Worm (Caenorhabditis elegans) whole organism, L4 larva: ENCODE results near the gene zig-13.

Source experiments
- F26F4.8 ChIP-seq: fragments of 200-800 bp; sonication (Bioruptor generic); conservative IDR thresholded peaks from 2 replicates; pipeline ENCODE4 v1.3.6; 2022; ENCODE audit warnings: missing genetic modification characterization, missing compliant biosample characterization
- F37D6.2 ChIP-seq: sonication (generic microtip); optimal IDR thresholded peaks from 2 replicates; lab custom pipeline; 2016; ENCODE audit warnings: mild to moderate bottlenecking, missing genetic modification characterization, missing compliant biosample characterization
- F44E2.7 ChIP-seq: fragments of 200-800 bp; sonication (Bioruptor generic); IDR thresholded peaks from 2 replicates; pipeline ENCODE4 v2.1.2; 2022; ENCODE audit warnings: missing genetic modification characterization, missing compliant biosample characterization
- R02D3.7 ChIP-seq: fragments of 150-350 bp; sonication (generic microtip); optimal IDR thresholded peaks from 3 replicates; lab custom pipeline; 2014; ENCODE audit warnings: missing biosample characterization, missing genetic modification characterization
- T26A8.4 ChIP-seq: fragments of 200-800 bp; sonication (Bioruptor generic); IDR thresholded peaks from 2 replicates; pipeline ENCODE4 v1.3.6; 2022; ENCODE audit warnings: missing genetic modification characterization, missing compliant biosample characterization
- Y105C5A.15 ChIP-seq: fragments of 200-800 bp; sonication (Bioruptor generic); IDR thresholded peaks from 2 replicates; pipeline ENCODE4 v1.3.6; 2022; ENCODE audit warnings: missing genetic modification characterization, missing compliant biosample characterization
- Y75B8A.6 ChIP-seq: fragments of 200-800 bp; sonication (Bioruptor generic); IDR thresholded peaks from 2 replicates; pipeline ENCODE4 v1.3.6; 2022; ENCODE audit warnings: missing genetic modification reagents, missing genetic modification characterization, missing compliant biosample characterization
- ZK337.2 ChIP-seq: fragments of 200-800 bp; sonication (Bioruptor generic); IDR thresholded peaks from 2 replicates; pipeline ENCODE4 v1.3.6; 2022; ENCODE audit warnings: missing genetic modification reagents, missing genetic modification characterization, missing compliant biosample characterization
- ama-1 ChIP-seq: fragments of 150-350 bp; optimal IDR thresholded peaks from 2 replicates; lab custom pipeline; 2014; ENCODE audit warnings: inconsistent platforms, mixed read lengths
- ceh-44 ChIP-seq: fragments of 200-800 bp; sonication (Bioruptor generic); IDR thresholded peaks from 2 replicates; pipeline ENCODE4 v1.3.6; 2022; ENCODE audit warnings: missing genetic modification reagents, missing genetic modification characterization, missing compliant biosample characterization
- ceh-62 ChIP-seq: sonication (generic microtip); optimal IDR thresholded peaks from 2 replicates; lab custom pipeline; 2017; ENCODE audit warnings: missing biosample characterization, missing genetic modification characterization
- ceh-82 ChIP-seq: sonication (generic microtip); optimal IDR thresholded peaks from 2 replicates; lab custom pipeline; 2017; ENCODE audit warnings: missing biosample characterization, missing genetic modification characterization
- ces-1 ChIP-seq: fragments of 150-350 bp; sonication (generic microtip); optimal IDR thresholded peaks from 4 replicates; lab custom pipeline; 2014; ENCODE audit warnings: missing biosample characterization, missing genetic modification reagents, missing genetic modification characterization
- daf-19 ChIP-seq: fragments of 200-800 bp; sonication (Bioruptor generic); conservative IDR thresholded peaks from 2 replicates; pipeline ENCODE4 v1.3.6; 2022; ENCODE audit warnings: missing genetic modification characterization, missing compliant biosample characterization
- daf-8 ChIP-seq: fragments of 200-800 bp; sonication (Bioruptor generic); IDR thresholded peaks from 2 replicates; pipeline ENCODE4 v1.3.6; 2022; ENCODE audit warnings: missing genetic modification characterization, missing compliant biosample characterization
- dmd-6 ChIP-seq: fragments of 200-800 bp; sonication (Bioruptor generic); IDR thresholded peaks from 2 replicates; pipeline ENCODE4 v1.3.6; 2022; ENCODE audit warnings: missing genetic modification reagents, missing genetic modification characterization, missing compliant biosample characterization
- dmd-9 ChIP-seq: fragments of 200-800 bp; sonication (Bioruptor generic); IDR thresholded peaks from 2 replicates; pipeline ENCODE4 v1.3.6; 2022; ENCODE audit warnings: missing genetic modification reagents, missing genetic modification characterization, missing compliant biosample characterization
- duxl-1 ChIP-seq: sonication (generic microtip); optimal IDR thresholded peaks from 2 replicates; lab custom pipeline; 2016; ENCODE audit warnings: mild to moderate bottlenecking, missing genetic modification characterization, moderate library complexity, missing compliant biosample characterization; ENCODE audit not compliant: poor library complexity
- dve-1 ChIP-seq: sonication (generic microtip); optimal IDR thresholded peaks from 2 replicates; lab custom pipeline; 2017; ENCODE audit warnings: antibody characterized with exemption, mild to moderate bottlenecking, missing genetic modification characterization, missing compliant biosample characterization; ENCODE audit not compliant: insufficient read depth
- egl-43 ChIP-seq: fragments of 200-800 bp; sonication (Bioruptor generic); IDR thresholded peaks from 2 replicates; pipeline ENCODE4 v1.3.6; 2022; ENCODE audit warnings: missing genetic modification reagents, missing genetic modification characterization, missing compliant biosample characterization
- gei-8 ChIP-seq: fragments of 200-800 bp; sonication (Bioruptor generic); optimal IDR thresholded peaks from 2 replicates; lab custom pipeline; 2018; ENCODE audit warnings: mild to moderate bottlenecking, missing genetic modification characterization, missing compliant biosample characterization
- hlh-11 ChIP-seq: fragments of 200-800 bp; sonication (Bioruptor generic); optimal IDR thresholded peaks from 2 replicates; lab custom pipeline; 2018; ENCODE audit warnings: mild to moderate bottlenecking, missing genetic modification characterization, missing compliant biosample characterization
- jun-1 ChIP-seq: fragments of 150-350 bp; optimal IDR thresholded peaks from 2 replicates; lab custom pipeline; 2014; ENCODE audit warnings: missing biosample characterization, missing genetic modification reagents, missing genetic modification characterization
- lin-39 ChIP-seq: fragments of 150-350 bp; optimal IDR thresholded peaks from 2 replicates; lab custom pipeline; 2014; ENCODE audit warnings: missing biosample characterization, missing genetic modification reagents, missing genetic modification characterization
- lir-3 ChIP-seq: sonication (generic microtip); optimal IDR thresholded peaks from 2 replicates; lab custom pipeline; 2016; ENCODE audit warnings: mild to moderate bottlenecking, missing genetic modification characterization, missing compliant biosample characterization
- madf-5 ChIP-seq, 2 experiments: fragments of 200-800 bp; sonication (Bioruptor generic); IDR thresholded peaks; 2 replicates each; pipeline ENCODE4 v1.3.6; 2022; ENCODE audit warnings: missing compliant biosample characterization in 2 of 2, missing genetic modification characterization in 2 of 2
- mes-2 ChIP-seq: sonication (generic microtip); optimal IDR thresholded peaks from 2 replicates; lab custom pipeline; 2016; ENCODE audit warnings: missing genotype, mild to moderate bottlenecking, missing genetic modification characterization, missing compliant biosample characterization; ENCODE audit not compliant: poor library complexity, severe bottlenecking
- mxl-3 ChIP-seq: fragments of 200-800 bp; sonication (Bioruptor generic); optimal IDR thresholded peaks from 2 replicates; lab custom pipeline; 2018; ENCODE audit warnings: mild to moderate bottlenecking, missing genetic modification characterization, missing compliant biosample characterization
- nhr-10 ChIP-seq: fragments of 150-350 bp; optimal IDR thresholded peaks from 2 replicates; lab custom pipeline; 2014; ENCODE audit warnings: missing biosample characterization, missing genetic modification characterization
- nhr-111 ChIP-seq: fragments of 200-800 bp; sonication (Bioruptor generic); optimal IDR thresholded peaks from 2 replicates; lab custom pipeline; 2018; ENCODE audit warnings: mild to moderate bottlenecking, missing genetic modification characterization, missing compliant biosample characterization
- nhr-28 ChIP-seq: fragments of 150-350 bp; optimal IDR thresholded peaks from 2 replicates; lab custom pipeline; 2014; ENCODE audit warnings: missing biosample characterization, missing genetic modification characterization
- nhr-41 ChIP-seq: fragments of 200-800 bp; sonication (Bioruptor generic); IDR thresholded peaks from 2 replicates; pipeline ENCODE4 v1.3.6; 2022; ENCODE audit warnings: missing genetic modification reagents, missing genetic modification characterization, missing compliant biosample characterization
- nhr-76 ChIP-seq: fragments of 150-350 bp; optimal IDR thresholded peaks from 2 replicates; lab custom pipeline; 2014; ENCODE audit warnings: missing biosample characterization, missing genetic modification characterization
- nhr-77 ChIP-seq: fragments of 150-350 bp; optimal IDR thresholded peaks from 2 replicates; lab custom pipeline; 2014; ENCODE audit warnings: missing biosample characterization, missing genetic modification characterization
- pha-4 ChIP-seq, 2 experiments: fragments of 150-350 bp in 1 of 2; fragments of 200-800 bp in 1 of 2; sonication (Bioruptor generic) in 1 of 2; IDR thresholded peaks in 1 of 2; optimal IDR thresholded peaks in 1 of 2; 2 replicates each; pipeline versions ENCODE4 v1.3.6 to Lab custom; 2014 to 2022; ENCODE audit warnings: missing genetic modification characterization in 2 of 2, missing genetic modification reagents in 2 of 2, missing biosample characterization in 1 of 2, missing compliant biosample characterization in 1 of 2
- php-3 ChIP-seq: fragments of 200-800 bp; sonication (Bioruptor generic); IDR thresholded peaks from 2 replicates; pipeline ENCODE4 v1.3.6; 2022; ENCODE audit warnings: missing genetic modification reagents, missing genetic modification characterization, missing compliant biosample characterization
- pqm-1 ChIP-seq: sonication (generic microtip); optimal IDR thresholded peaks from 2 replicates; lab custom pipeline; 2017; ENCODE audit warnings: missing biosample characterization, missing genetic modification characterization
- sdz-12 ChIP-seq: fragments of 200-800 bp; sonication (Bioruptor generic); optimal IDR thresholded peaks from 2 replicates; lab custom pipeline; 2018; ENCODE audit warnings: mild to moderate bottlenecking, missing genetic modification characterization, missing compliant biosample characterization
- set-16 ChIP-seq: fragments of 200-800 bp; sonication (Bioruptor generic); IDR thresholded peaks from 2 replicates; pipeline ENCODE4 v1.3.6; 2022; ENCODE audit warnings: missing genetic modification reagents, missing genetic modification characterization, missing compliant biosample characterization
- skn-1 ChIP-seq: fragments of 150-350 bp; optimal IDR thresholded peaks from 2 replicates; lab custom pipeline; 2014; ENCODE audit warnings: missing biosample characterization, missing genetic modification characterization
- snpc-4 ChIP-seq: fragments of 150-350 bp; optimal IDR thresholded peaks from 2 replicates; lab custom pipeline; 2014; ENCODE audit warnings: missing biosample characterization, missing genetic modification characterization
- spr-1 ChIP-seq: sonication (generic microtip); optimal IDR thresholded peaks from 2 replicates; lab custom pipeline; 2016; ENCODE audit warnings: mild to moderate bottlenecking, missing genetic modification characterization, missing compliant biosample characterization
- spr-3 ChIP-seq: fragments of 200-800 bp; sonication (Bioruptor generic); optimal IDR thresholded peaks from 2 replicates; lab custom pipeline; 2018; ENCODE audit warnings: mild to moderate bottlenecking, missing genetic modification characterization, missing compliant biosample characterization
- unc-39 ChIP-seq: sonication (generic microtip); optimal IDR thresholded peaks from 2 replicates; lab custom pipeline; 2017; ENCODE audit warnings: missing biosample characterization, missing genetic modification characterization
- zag-1 ChIP-seq: fragments of 150-350 bp; optimal IDR thresholded peaks from 2 replicates; lab custom pipeline; 2014; ENCODE audit warnings: missing biosample characterization, missing genetic modification characterization
- zip-11 ChIP-seq: fragments of 200-800 bp; sonication (Bioruptor generic); IDR thresholded peaks from 2 replicates; pipeline ENCODE4 v1.3.6; 2022; ENCODE audit warnings: missing genetic modification characterization, missing compliant biosample characterization
- zip-2 ChIP-seq: fragments of 150-350 bp; optimal IDR thresholded peaks from 2 replicates; lab custom pipeline; 2014; ENCODE audit warnings: missing biosample characterization, missing genetic modification characterization
- ztf-11 ChIP-seq: fragments of 150-350 bp; optimal IDR thresholded peaks from 2 replicates; lab custom pipeline; 2014; ENCODE audit warnings: missing biosample characterization, missing genetic modification characterization

zig-13 gene

ce11 chrIII:124478-124877 is 32.1 kb downstream of the zig-13 start, which contains the start of gene pals-23:
Gene pals-23 (plus strand): TSS chrIII:124778.
- TF ChIP-seq zip-2 (tag; lab: Kevin White, UChicago) (no peak), nhr-41 (GFP tag; lab: Robert Waterston, UW) (no peak), F37D6.2 (no peak), daf-8 (GFP tag; lab: Robert Waterston, UW) (no peak), ztf-11 (tag; lab: Kevin White, UChicago) (no peak), pha-4 (GFP tag; IDR thresholded peaks at IDR 0.05; lab: Robert Waterston, UW) (no peak), pha-4 (tag; optimal IDR thresholded peaks at IDR 0.05; lab: Kevin White, UChicago) (no peak), hlh-11 (no peak), nhr-76 (tag; lab: Kevin White, UChicago) (no peak), lin-39 (tag; lab: Kevin White, UChicago) (no peak), F44E2.7 (GFP tag; lab: Robert Waterston, UW) (no peak), duxl-1 (no peak), zip-11 (GFP tag; lab: Robert Waterston, UW) (no peak), gei-8 (GFP tag; lab: Kevin White, UChicago) (no peak), dmd-6 (GFP tag; lab: Robert Waterston, UW) (no peak)

- TF ChIP-seq egl-43 (GFP tag; lab: Robert Waterston, UW) (0 out of 2 replicates have a peak, but pooled peaks have one; percentile 23), set-16 (GFP tag; lab: Robert Waterston, UW) (peak; percentile 82)
Measured at ce11 chrIII:121983-122449, 34.5 kb downstream of the zig-13 start, which contains the start of gene C29F9.12. Gene C29F9.12 (minus strand): TSS chrIII:122033.

ce11 chrIII:120199-120598 is 36.3 kb downstream of the zig-13 start, which contains the start of gene pals-24:
Gene pals-24 (plus strand): TSS chrIII:120435.
- TF ChIP-seq ZK337.2 (GFP tag; lab: Robert Waterston, UW), result no peak
- no peak for TF ChIP-seq ama-1 (lab: Kevin White, UChicago)
- TF ChIP-seq sdz-12 (GFP tag; lab: Kevin White, UChicago), result no peak
- TF ChIP-seq F44E2.7 (GFP tag; lab: Robert Waterston, UW), result no peak
- TF ChIP-seq lir-3 (tag; lab: Kevin White, UChicago), result no peak
- TF ChIP-seq jun-1 (tag; lab: Kevin White, UChicago), result no peak
- TF ChIP-seq madf-5 (GFP tag; IDR thresholded peaks at IDR 0.05; lab: Robert Waterston, UW), result no peak
- TF ChIP-seq T26A8.4, result no peak
- TF ChIP-seq mes-2 (tag; lab: Kevin White, UChicago), result no peak
- TF ChIP-seq snpc-4, result no peak
- TF ChIP-seq ceh-62 (tag; lab: Kevin White, UChicago), result no peak
- peak; percentile 3 for TF ChIP-seq mxl-3 (GFP tag; lab: Kevin White, UChicago)
- no peak for TF ChIP-seq spr-1
- no peak for TF ChIP-seq gei-8 (GFP tag; lab: Kevin White, UChicago)
- TF ChIP-seq ceh-82, result no peak
- no peak for TF ChIP-seq spr-3
- no peak for TF ChIP-seq skn-1 (tag; lab: Kevin White, UChicago)
- TF ChIP-seq zag-1 (tag; lab: Kevin White, UChicago), result no peak
- TF ChIP-seq hlh-11, result peak; percentile 74
- peak; percentile 55; the same call in 1 of the 2 replicates for TF ChIP-seq php-3 (GFP tag; lab: Robert Waterston, UW)
- no peak for TF ChIP-seq lin-39 (tag; lab: Kevin White, UChicago)
- no peak for TF ChIP-seq ces-1 (GFP tag; lab: Kevin White, UChicago)
- TF ChIP-seq daf-19 (GFP tag; lab: Robert Waterston, UW), result no peak
- no peak for TF ChIP-seq nhr-77
- TF ChIP-seq R02D3.7 (tag; lab: Kevin White, UChicago), result no peak
- TF ChIP-seq pqm-1 (tag; lab: Kevin White, UChicago), result peak; percentile 94
- TF ChIP-seq ceh-44 (GFP tag; lab: Robert Waterston, UW), result no peak
- TF ChIP-seq dmd-6 (GFP tag; lab: Robert Waterston, UW), result peak; percentile 59
- no peak for TF ChIP-seq unc-39 (tag; lab: Kevin White, UChicago)
- no peak for TF ChIP-seq zip-11 (GFP tag; lab: Robert Waterston, UW)
- TF ChIP-seq F26F4.8 (GFP tag; lab: Robert Waterston, UW), result no peak
- TF ChIP-seq nhr-28 (tag; lab: Kevin White, UChicago), result peak; percentile 86
- TF ChIP-seq Y75B8A.6, result no peak
- TF ChIP-seq dmd-9, result no peak
- TF ChIP-seq dve-1, result peak; percentile 61
- no peak for TF ChIP-seq nhr-111 (GFP tag; lab: Kevin White, UChicago)
- no peak for TF ChIP-seq nhr-10 (tag; lab: Kevin White, UChicago)
- no peak for TF ChIP-seq Y105C5A.15 (GFP tag; lab: Robert Waterston, UW)
